Worm (Caenorhabditis elegans) whole organism, young adult: Measurements from ENCODE around the gene sde-2.

Experiments used
- B0019.2 ChIP-seq: fragments of 200-800 bp; sonication (Bioruptor generic); conservative IDR thresholded peaks from 2 replicates; pipeline ENCODE4 v1.3.6; 2022; ENCODE audit warnings: missing genetic modification reagents, missing genetic modification characterization, missing compliant biosample characterization
- B0035.1 ChIP-seq: sonication (generic microtip); optimal IDR thresholded peaks from 2 replicates; lab custom pipeline; 2016; ENCODE audit warnings: missing genetic modification characterization, mild to moderate bottlenecking, missing compliant biosample characterization, missing genotype, missing genetic modification reagents
- C17E4.6 ChIP-seq: fragments of 200-800 bp; sonication (Bioruptor generic); IDR thresholded peaks from 2 replicates; pipeline ENCODE4 v1.3.6; 2022; ENCODE audit warnings: missing genetic modification reagents, missing genetic modification characterization, missing compliant biosample characterization
- F22D6.2 ChIP-seq: sonication (generic microtip); optimal IDR thresholded peaks from 2 replicates; lab custom pipeline; 2016; ENCODE audit warnings: mild to moderate bottlenecking, missing genetic modification characterization, missing compliant biosample characterization
- F37B4.10 ChIP-seq: fragments of 200-800 bp; sonication (Bioruptor generic); IDR thresholded peaks from 2 replicates; pipeline ENCODE4 v1.3.6; 2022; ENCODE audit warnings: missing genetic modification characterization, missing compliant biosample characterization
- K12H6.12 ChIP-seq: fragments of 200-800 bp; sonication (Bioruptor generic); optimal IDR thresholded peaks from 2 replicates; lab custom pipeline; 2018; ENCODE audit warnings: mild to moderate bottlenecking, missing genetic modification characterization, missing compliant biosample characterization
- ama-1 ChIP-seq, 3 experiments: fragments of 150-350 bp in 1 of 3; sonication (generic microtip) in 2 of 3; optimal IDR thresholded peaks; 2 replicates each; lab custom pipeline; 2014 to 2018; ENCODE audit warnings: missing biosample characterization in 2 of 3, missing genetic modification characterization in 2 of 3, missing genetic modification reagents in 2 of 3
- egl-18 ChIP-seq: fragments of 200-800 bp; sonication (Bioruptor generic); IDR thresholded peaks from 2 replicates; pipeline ENCODE4 v1.3.6; 2022; ENCODE audit warnings: missing genetic modification reagents, missing genetic modification characterization, missing compliant biosample characterization
- him-1 ChIP-seq: sonication (generic microtip); optimal IDR thresholded peaks from 2 replicates; lab custom pipeline; 2016; ENCODE audit warnings: missing genotype, missing genetic modification reagents, missing genetic modification characterization, missing compliant biosample characterization
- madf-3 ChIP-seq: fragments of 200-800 bp; sonication (Bioruptor generic); IDR thresholded peaks from 2 replicates; pipeline ENCODE4 v1.3.6; 2022; ENCODE audit warnings: missing genetic modification reagents, missing genetic modification characterization, missing compliant biosample characterization
- nfyb-1 ChIP-seq: fragments of 200-800 bp; sonication (Bioruptor generic); IDR thresholded peaks from 2 replicates; pipeline ENCODE4 v1.3.6; 2022; ENCODE audit warnings: missing genetic modification reagents, missing genetic modification characterization, missing compliant biosample characterization
- nhr-90 ChIP-seq: sonication (generic microtip); optimal IDR thresholded peaks from 2 replicates; lab custom pipeline; 2016; ENCODE audit warnings: missing genotype, mild to moderate bottlenecking, missing genetic modification characterization, missing compliant biosample characterization
- unc-130 ChIP-seq: sonication (generic microtip); optimal IDR thresholded peaks from 2 replicates; lab custom pipeline; 2016; ENCODE audit warnings: missing genetic modification reagents, missing genetic modification characterization, missing compliant biosample characterization
- zim-3 ChIP-seq: sonication (generic microtip); optimal IDR thresholded peaks from 2 replicates; lab custom pipeline; 2017; ENCODE audit warnings: mild to moderate bottlenecking, missing genetic modification characterization, moderate library complexity, missing compliant biosample characterization

ce11 chrV:13653713-13654393 lies 26.5 kb downstream of the sde-2 start, which contains the start of gene lpin-1:
- TF ChIP-seq F37B4.10 (GFP tag; lab: Robert Waterston, UW) (no peak), ama-1 (optimal IDR thresholded peaks at IDR 0.05; lab: Kevin White, UChicago) (no peak), ama-1 (GFP tag; optimal IDR thresholded peaks at IDR 0.05; lab: Kevin White, UChicago) (peak in 1 of 2 experiments; percentile 19), nfyb-1 (GFP tag; lab: Robert Waterston, UW) (0 out of 2 replicates have a peak, but pooled peaks have one; percentile 7), madf-3 (no peak), zim-3 (no peak), B0035.1 (tag; lab: Kevin White, UChicago) (no peak), egl-18 (GFP tag; lab: Robert Waterston, UW) (no peak), nhr-90 (tag; lab: Kevin White, UChicago) (no peak), B0019.2 (no peak), unc-130 (GFP tag; lab: Kevin White, UChicago) (no peak), F22D6.2 (tag; lab: Kevin White, UChicago) (no peak), him-1 (tag; lab: Kevin White, UChicago) (no peak), C17E4.6 (0 out of 2 replicates have a peak, but pooled peaks have one; percentile 12), K12H6.12 (tag; lab: Kevin White, UChicago) (no peak)
